Worm (Caenorhabditis elegans): ENCODE measurements around the gene prmt-1.

prmt-1 gene

ce11 chrV:20282827-20283226 is 13.3 kb upstream of the prmt-1 start:
- TF ChIP-seq aly-2 (tag; optimal IDR thresholded peaks at IDR 0.05) (no peak), efl-1 (optimal IDR thresholded peaks at IDR 0.05) (no peak), efl-1 (GFP tag; optimal IDR thresholded peaks at IDR 0.05 in 1 of 2) (peak in 1 of 2 experiments; percentile 34)

DNA sequence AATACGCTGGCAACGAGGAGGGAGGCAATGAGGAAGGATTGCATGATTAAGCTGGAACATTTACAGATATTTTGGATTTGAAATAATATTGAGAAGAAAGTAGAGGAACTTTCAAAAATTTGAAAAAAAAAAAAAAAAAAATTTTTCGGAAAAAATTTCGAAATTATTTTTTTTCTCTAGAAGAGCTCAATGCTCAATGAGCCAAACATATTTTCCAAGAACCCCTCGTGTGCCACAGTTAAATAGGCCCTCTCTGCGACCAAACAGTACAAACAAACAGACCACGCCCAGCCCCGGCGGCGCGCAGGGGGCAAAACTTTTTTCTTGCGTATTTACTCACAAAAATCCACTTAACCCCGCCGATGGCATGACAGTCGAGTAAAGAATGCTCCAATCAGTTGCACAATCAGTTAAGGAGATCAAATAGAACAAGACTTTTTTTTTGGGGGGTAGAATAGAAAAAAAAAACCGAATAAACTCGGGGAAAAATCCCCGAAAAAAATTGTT is 10.4 kb upstream of the prmt-1 start, which contains the start of gene pqn-94:
Gene pqn-94 (minus strand): TSS at position 51 of the 507 bp plus-strand sequence.
- TF ChIP-seq nhr-77 (tag; optimal IDR thresholded peaks at IDR 0.05) = peak; percentile 32
- no peak for TF ChIP-seq dsc-1 (tag; optimal IDR thresholded peaks at IDR 0.05)
- TF ChIP-seq tbx-2 (tag; optimal IDR thresholded peaks at IDR 0.05) = peak; percentile 0

ce11 chrV:20279309-20279708 is 9.8 kb upstream of the prmt-1 start:
- TF ChIP-seq ceh-88 (GFP tag; IDR thresholded peaks at IDR 0.05) = no peak
- TF ChIP-seq nhr-19 (GFP tag; conservative IDR thresholded peaks at IDR 0.05) = no peak
- TF ChIP-seq zag-1 (tag; optimal IDR thresholded peaks at IDR 0.05) = no peak
- no peak for TF ChIP-seq skn-1 (tag; optimal IDR thresholded peaks at IDR 0.05)
- TF ChIP-seq lin-39 (tag; optimal IDR thresholded peaks at IDR 0.05) = no peak
- no peak for TF ChIP-seq C34B4.2 (tag; optimal IDR thresholded peaks at IDR 0.05)
- TF ChIP-seq C16A3.4 (tag; optimal IDR thresholded peaks at IDR 0.05) = no peak
- TF ChIP-seq nhr-90 (tag; optimal IDR thresholded peaks at IDR 0.05; ENCODE audit: poor library complexity) = no peak

DNA sequence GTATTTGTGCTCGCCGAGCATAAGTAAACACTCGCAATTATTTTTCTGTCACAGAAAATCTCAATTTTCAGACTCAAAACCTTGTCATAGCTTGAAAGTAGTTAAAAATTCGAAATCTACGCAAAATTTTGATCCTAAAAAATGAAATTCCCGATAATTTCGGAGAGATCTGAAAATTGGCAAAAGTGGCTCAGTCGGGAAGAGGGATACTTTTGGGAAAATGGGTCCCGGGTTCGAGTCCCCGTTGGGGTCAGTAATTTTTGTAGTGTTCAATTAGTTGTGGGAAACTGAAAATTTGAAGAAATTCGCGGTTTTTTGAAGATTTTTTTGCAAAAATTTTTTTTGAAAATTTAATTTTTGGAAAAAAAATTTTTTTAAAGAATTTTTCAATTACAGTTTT is 7.4 kb upstream of the prmt-1 start:
- TF ChIP-seq ceh-88 (GFP tag; IDR thresholded peaks at IDR 0.05) (no peak), nhr-84 (tag; optimal IDR thresholded peaks at IDR 0.05) (no peak), snpc-4 (tag; optimal IDR thresholded peaks at IDR 0.05) (no peak), snu-23 (GFP tag; optimal IDR thresholded peaks at IDR 0.05) (no peak), lin-35 (GFP tag; optimal IDR thresholded peaks at IDR 0.05) (no peak), ces-1 (GFP tag; optimal IDR thresholded peaks at IDR 0.05) (no peak), nhr-90 (tag; optimal IDR thresholded peaks at IDR 0.05; ENCODE audit: poor library complexity) (no peak), vab-15 (tag; optimal IDR thresholded peaks at IDR 0.05) (no peak), ceh-82 (tag; optimal IDR thresholded peaks at IDR 0.05) (no peak), efl-3 (GFP tag; optimal IDR thresholded peaks at IDR 0.05) (no peak), rnt-1 (tag; optimal IDR thresholded peaks at IDR 0.05) (no peak), grh-1 (GFP tag; IDR thresholded peaks at IDR 0.05) (no peak), nhr-19 (GFP tag; conservative IDR thresholded peaks at IDR 0.05) (no peak), Y116A8C.19 (tag; optimal IDR thresholded peaks at IDR 0.05; ENCODE audit: borderline replicate concordance) (no peak), fkh-8 (tag; optimal IDR thresholded peaks at IDR 0.05) (no peak), C04F5.9 (tag; optimal IDR thresholded peaks at IDR 0.05) (no peak)

DNA sequence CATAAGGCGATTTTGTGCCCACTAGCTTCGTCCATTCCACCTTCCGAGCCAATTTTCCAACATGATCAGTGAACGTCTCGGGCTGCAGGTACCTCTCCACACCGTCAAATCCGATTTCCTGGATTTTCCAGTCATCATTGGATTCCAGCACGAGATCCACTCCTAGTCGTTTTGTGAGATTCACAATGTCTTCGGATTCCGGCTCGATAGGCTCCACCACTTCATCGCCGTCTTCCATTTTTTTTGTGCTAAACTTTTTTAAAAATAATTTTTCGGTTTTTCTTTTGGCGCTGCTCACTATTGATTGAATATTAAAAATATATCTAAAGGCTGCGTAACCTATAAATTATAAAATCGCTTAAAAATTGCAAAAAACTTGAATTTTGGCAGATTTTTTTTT is 2.5 kb downstream of the prmt-1 start, which contains the start of gene mdt-17:
Gene mdt-17 (minus strand): TSS at position 256 of the 400 bp plus-strand sequence.
- no peak for TF ChIP-seq egl-27 (tag; optimal IDR thresholded peaks at IDR 0.05)

- no peak for TF ChIP-seq lin-15B (tag; optimal IDR thresholded peaks at IDR 0.05)
- TF ChIP-seq lsy-2 (tag; optimal IDR thresholded peaks at IDR 0.05) = peak; percentile 32 to 38
- TF ChIP-seq lir-3 (tag; optimal IDR thresholded peaks at IDR 0.05; ENCODE audit: poor library complexity) = no peak
- TF ChIP-seq hlh-4 (tag; optimal IDR thresholded peaks at IDR 0.05) = no peak
- TF ChIP-seq sox-4 (tag; optimal IDR thresholded peaks at IDR 0.05) = no peak
- TF ChIP-seq sptf-1 (tag; optimal IDR thresholded peaks at IDR 0.05) = no peak
- TF ChIP-seq ceh-88 (GFP tag; IDR thresholded peaks at IDR 0.05) = no peak
- TF ChIP-seq tbx-2 (tag; optimal IDR thresholded peaks at IDR 0.05) = peak; percentile 61
- no peak for TF ChIP-seq alr-1 (tag; optimal IDR thresholded peaks at IDR 0.05; ENCODE audit: borderline replicate concordance)
- TF ChIP-seq zag-1 (tag; optimal IDR thresholded peaks at IDR 0.05) = no peak
- no peak for TF ChIP-seq ceh-90 (tag; optimal IDR thresholded peaks at IDR 0.05)
- TF ChIP-seq dpl-1 (GFP tag; optimal IDR thresholded peaks at IDR 0.05) = peak in 2 of 3 experiments; percentile 35 to 47
- TF ChIP-seq C16A3.4 (tag; optimal IDR thresholded peaks at IDR 0.05) = no peak
- TF ChIP-seq lin-35 (GFP tag; optimal IDR thresholded peaks at IDR 0.05) = peak; percentile 37 to 49
- peak; percentile 64 for TF ChIP-seq nhr-47 (tag; optimal IDR thresholded peaks at IDR 0.05)
- peak; percentile 82 for TF ChIP-seq lin-14 (GFP tag; optimal IDR thresholded peaks at IDR 0.05)
- peak; percentile 65 for TF ChIP-seq swsn-7 (tag; optimal IDR thresholded peaks at IDR 0.05)
- TF ChIP-seq mep-1 (tag; optimal IDR thresholded peaks at IDR 0.05) = peak; percentile 64
- TF ChIP-seq fkh-4 (tag; optimal IDR thresholded peaks at IDR 0.05; ENCODE audit: borderline replicate concordance) = no peak
Measured at ce11 chrV:20249438-20250120, 19.9 kb downstream of the prmt-1 start, which contains the start of gene swsn-1. swsn-1 (minus strand) TSS chrV:20249488.

Data from whole organism, L1 larva.